Worm (Caenorhabditis elegans) whole organism, L2 larva: Measurements from ENCODE around the gene T03F7.5.

Source experiments
- C34F6.9 ChIP-seq: fragments of 150-350 bp; optimal IDR thresholded peaks from 2 replicates; lab custom pipeline; 2014; ENCODE audit warnings: missing biosample characterization, missing genetic modification characterization
- F13H6.1 ChIP-seq: sonication (generic microtip); optimal IDR thresholded peaks from 2 replicates; lab custom pipeline; 2016; ENCODE audit warnings: missing genetic modification characterization, missing compliant biosample characterization
- R02D3.7 ChIP-seq: fragments of 150-350 bp; optimal IDR thresholded peaks from 2 replicates; lab custom pipeline; 2014; ENCODE audit warnings: missing biosample characterization, missing genetic modification characterization
- Y55F3AM.14 ChIP-seq: fragments of 200-800 bp; sonication (Bioruptor generic); optimal IDR thresholded peaks from 2 replicates; lab custom pipeline; 2018; ENCODE audit warnings: mild to moderate bottlenecking, missing genetic modification characterization, missing compliant biosample characterization
- ZK546.5 ChIP-seq: sonication (generic microtip); optimal IDR thresholded peaks from 2 replicates; lab custom pipeline; 2017; ENCODE audit warnings: missing biosample characterization, missing genetic modification characterization
- alr-1 ChIP-seq: fragments of 150-350 bp; optimal IDR thresholded peaks from 2 replicates; lab custom pipeline; 2014; ENCODE audit warnings: missing biosample characterization, missing genetic modification characterization
- aly-2 ChIP-seq: fragments of 150-350 bp; optimal IDR thresholded peaks from 2 replicates; lab custom pipeline; 2014; ENCODE audit warnings: missing biosample characterization, missing genetic modification characterization
- ama-1 ChIP-seq: fragments of 150-350 bp; optimal IDR thresholded peaks from 2 replicates; lab custom pipeline; 2018; ENCODE audit warnings: inconsistent platforms
- blmp-1 ChIP-seq: sonication (generic microtip); optimal IDR thresholded peaks from 2 replicates; lab custom pipeline; 2017; ENCODE audit warnings: missing genetic modification characterization, mild to moderate bottlenecking, missing compliant biosample characterization, antibody characterized with exemption, moderate library complexity; ENCODE audit not compliant: insufficient read depth
- ceh-82 ChIP-seq: fragments of 150-350 bp; optimal IDR thresholded peaks from 2 replicates; lab custom pipeline; 2014; ENCODE audit warnings: missing biosample characterization, missing genetic modification characterization
- crh-2 ChIP-seq: sonication (generic microtip); optimal IDR thresholded peaks from 2 replicates; lab custom pipeline; 2017; ENCODE audit warnings: missing biosample characterization, missing genetic modification characterization
- dmd-4 ChIP-seq: sonication (generic microtip); optimal IDR thresholded peaks from 2 replicates; lab custom pipeline; 2017; ENCODE audit warnings: missing biosample characterization, missing genetic modification characterization
- egl-27 ChIP-seq: sonication (generic microtip); optimal IDR thresholded peaks from 3 replicates; lab custom pipeline; 2017; ENCODE audit warnings: missing biosample characterization, missing genetic modification reagents, missing genetic modification characterization
- elt-1 ChIP-seq: fragments of 150-350 bp; optimal IDR thresholded peaks from 2 replicates; lab custom pipeline; 2014; ENCODE audit warnings: missing biosample characterization, missing genetic modification characterization
- elt-3 ChIP-seq: sonication (generic microtip); optimal IDR thresholded peaks from 2 replicates; lab custom pipeline; 2017; ENCODE audit warnings: missing biosample characterization, missing genetic modification characterization
- fos-1 ChIP-seq: fragments of 150-350 bp; optimal IDR thresholded peaks from 2 replicates; lab custom pipeline; 2014; ENCODE audit warnings: missing biosample characterization, missing genetic modification characterization
- lin-13 ChIP-seq: fragments of 150-350 bp; optimal IDR thresholded peaks from 2 replicates; lab custom pipeline; 2014; ENCODE audit warnings: missing biosample characterization, missing genetic modification reagents, missing genetic modification characterization
- lin-39 ChIP-seq: fragments of 150-350 bp; optimal IDR thresholded peaks from 2 replicates; lab custom pipeline; 2014; ENCODE audit warnings: missing biosample characterization, missing genetic modification reagents, missing genetic modification characterization
- lsy-2 ChIP-seq, 2 experiments: fragments of 150-350 bp in 1 of 2; sonication (generic microtip) in 1 of 2; optimal IDR thresholded peaks; 2 replicates each; lab custom pipeline; 2014 to 2017; ENCODE audit warnings: missing biosample characterization in 2 of 2, missing genetic modification characterization in 2 of 2
- mab-5 ChIP-seq: fragments of 150-350 bp; optimal IDR thresholded peaks from 2 replicates; lab custom pipeline; 2014; ENCODE audit warnings: missing biosample characterization, missing genetic modification characterization
- mbf-1 ChIP-seq: sonication (generic microtip); optimal IDR thresholded peaks from 2 replicates; lab custom pipeline; 2017; ENCODE audit warnings: missing biosample characterization, missing genetic modification characterization
- mdl-1 ChIP-seq, 2 experiments: fragments of 150-350 bp in 1 of 2; sonication (generic microtip) in 1 of 2; optimal IDR thresholded peaks; 2 replicates each; lab custom pipeline; 2017; ENCODE audit warnings: missing biosample characterization in 2 of 2, missing genetic modification characterization in 2 of 2
- nhr-10 ChIP-seq: sonication (generic microtip); optimal IDR thresholded peaks from 2 replicates; lab custom pipeline; 2017; ENCODE audit warnings: missing biosample characterization, missing genetic modification characterization
- nhr-11 ChIP-seq: fragments of 150-350 bp; optimal IDR thresholded peaks from 2 replicates; lab custom pipeline; 2014; ENCODE audit warnings: missing biosample characterization, missing genetic modification characterization
- nhr-12 ChIP-seq: fragments of 150-350 bp; optimal IDR thresholded peaks from 2 replicates; lab custom pipeline; 2014; ENCODE audit warnings: missing biosample characterization, missing genetic modification characterization
- nhr-129 ChIP-seq: fragments of 150-350 bp; optimal IDR thresholded peaks from 2 replicates; lab custom pipeline; 2014; ENCODE audit warnings: missing biosample characterization, missing genetic modification characterization
- nhr-21 ChIP-seq: fragments of 150-350 bp; optimal IDR thresholded peaks from 2 replicates; lab custom pipeline; 2014; ENCODE audit warnings: missing biosample characterization, missing genetic modification characterization
- nhr-23 ChIP-seq: fragments of 150-350 bp; optimal IDR thresholded peaks from 2 replicates; lab custom pipeline; 2014; ENCODE audit warnings: missing biosample characterization, missing genetic modification reagents, missing genetic modification characterization
- nhr-237 ChIP-seq: fragments of 150-350 bp; optimal IDR thresholded peaks from 2 replicates; lab custom pipeline; 2014; ENCODE audit warnings: missing biosample characterization, missing genetic modification characterization
- nhr-25 ChIP-seq: fragments of 150-350 bp; sonication (generic microtip); optimal IDR thresholded peaks from 3 replicates; lab custom pipeline; 2014; ENCODE audit warnings: missing biosample characterization, missing genetic modification characterization
- nhr-6 ChIP-seq: fragments of 150-350 bp; optimal IDR thresholded peaks from 2 replicates; lab custom pipeline; 2014; ENCODE audit warnings: missing biosample characterization, missing genetic modification characterization
- nhr-77 ChIP-seq: fragments of 150-350 bp; optimal IDR thresholded peaks from 2 replicates; lab custom pipeline; 2014; ENCODE audit warnings: missing biosample characterization, missing genetic modification characterization
- peb-1 ChIP-seq: fragments of 150-350 bp; optimal IDR thresholded peaks from 2 replicates; lab custom pipeline; 2014; ENCODE audit warnings: missing biosample characterization, missing genetic modification characterization
- sem-4 ChIP-seq: fragments of 150-350 bp; optimal IDR thresholded peaks from 2 replicates; lab custom pipeline; 2014; ENCODE audit warnings: missing biosample characterization, missing genetic modification reagents, missing genetic modification characterization
- skn-1 ChIP-seq: sonication (generic microtip); optimal IDR thresholded peaks from 2 replicates; lab custom pipeline; 2017; ENCODE audit warnings: missing biosample characterization, missing genetic modification characterization
- sma-3 ChIP-seq: sonication (generic microtip); optimal IDR thresholded peaks from 2 replicates; lab custom pipeline; 2016; ENCODE audit warnings: missing genetic modification reagents, missing genetic modification characterization, missing compliant biosample characterization
- sma-9 ChIP-seq, 2 experiments: fragments of 150-350 bp in 1 of 2; sonication (generic microtip) in 1 of 2; optimal IDR thresholded peaks; 2 replicates each; lab custom pipeline; 2014 to 2016; ENCODE audit warnings: missing genetic modification characterization in 2 of 2, mild to moderate bottlenecking in 1 of 2, missing biosample characterization in 1 of 2, missing compliant biosample characterization in 1 of 2, missing genetic modification reagents in 1 of 2, moderate library complexity in 1 of 2
- snpc-4 ChIP-seq: fragments of 150-350 bp; optimal IDR thresholded peaks from 2 replicates; lab custom pipeline; 2014; ENCODE audit warnings: missing biosample characterization, missing genetic modification characterization
- unc-39 ChIP-seq: fragments of 150-350 bp; optimal IDR thresholded peaks from 2 replicates; lab custom pipeline; 2014; ENCODE audit warnings: missing biosample characterization, missing genetic modification characterization
- unc-55 ChIP-seq: fragments of 150-350 bp; sonication (generic microtip); optimal IDR thresholded peaks from 3 replicates; lab custom pipeline; 2014; ENCODE audit warnings: missing biosample characterization, missing genetic modification reagents, missing genetic modification characterization
- unc-62 ChIP-seq: fragments of 150-350 bp; optimal IDR thresholded peaks from 2 replicates; lab custom pipeline; 2014; ENCODE audit warnings: missing biosample characterization, missing genetic modification reagents, missing genetic modification characterization
- zag-1 ChIP-seq: fragments of 150-350 bp; optimal IDR thresholded peaks from 2 replicates; lab custom pipeline; 2014; ENCODE audit warnings: missing biosample characterization, missing genetic modification characterization
- ztf-1 ChIP-seq: fragments of 200-800 bp; sonication (Bioruptor generic); conservative IDR thresholded peaks from 2 replicates; pipeline ENCODE4 v1.3.6; 2022; ENCODE audit warnings: missing genetic modification characterization, missing compliant biosample characterization
- ztf-11 ChIP-seq: sonication (generic microtip); optimal IDR thresholded peaks from 2 replicates; lab custom pipeline; 2017; ENCODE audit warnings: missing biosample characterization, missing genetic modification characterization
- ztf-4 ChIP-seq: fragments of 150-350 bp; optimal IDR thresholded peaks from 2 replicates; lab custom pipeline; 2014; ENCODE audit warnings: missing biosample characterization, missing genetic modification characterization

The T03F7.5 gene

ce11 chrV:11320860-11321259 is 22.3 kb upstream of the T03F7.5 start:
- TF ChIP-seq sma-9 (GFP tag; optimal IDR thresholded peaks at IDR 0.05; lab: Kevin White, UChicago) (no peak), sma-9 (tag; optimal IDR thresholded peaks at IDR 0.05; lab: Kevin White, UChicago) (no peak), ztf-11 (tag; lab: Kevin White, UChicago) (no peak), nhr-25 (tag; lab: Kevin White, UChicago) (no peak), sma-3 (no peak), zag-1 (tag; lab: Kevin White, UChicago) (no peak), nhr-23 (tag; lab: Kevin White, UChicago) (no peak), skn-1 (no peak), unc-55 (GFP tag; lab: Kevin White, UChicago) (no peak), dmd-4 (no peak), ztf-1 (GFP tag; lab: Robert Waterston, UW) (no peak), C34F6.9 (tag; lab: Kevin White, UChicago) (no peak), nhr-10 (no peak), mbf-1 (tag; lab: Kevin White, UChicago) (no peak), unc-39 (tag; lab: Kevin White, UChicago) (no peak)
- TF ChIP-seq, all 48 proteins: peak for 0

ce11 chrV:11316801-11317200 is 18.3 kb upstream of the T03F7.5 start, which contains the start of gene cutl-18:
cutl-18 (minus strand) TSS chrV:11316901.
- TF ChIP-seq mdl-1 (tag; optimal IDR thresholded peaks at IDR 0.05; lab: Kevin White, UChicago) (no peak), nhr-10 (no peak)
- TF ChIP-seq, all 48 proteins: peak for 0

- peak; percentile 76 for TF ChIP-seq nhr-21
- no peak for TF ChIP-seq nhr-6 (tag; lab: Kevin White, UChicago)
- TF ChIP-seq blmp-1 = no peak
- no peak for TF ChIP-seq unc-62 (GFP tag; lab: Kevin White, UChicago)
- peak; percentile 91 for TF ChIP-seq crh-2
- no peak for TF ChIP-seq nhr-237
- TF ChIP-seq nhr-10 = no peak
- TF ChIP-seq ama-1 = no peak
- TF ChIP-seq ceh-82 (tag; lab: Kevin White, UChicago) = peak; percentile 40
- peak; percentile 81 for TF ChIP-seq sma-3
- TF ChIP-seq unc-39 (tag; lab: Kevin White, UChicago) = no peak
- peak; percentile 64 for TF ChIP-seq egl-27 (tag; lab: Kevin White, UChicago)
- peak; percentile 21 for TF ChIP-seq ztf-11 (tag; lab: Kevin White, UChicago)
- TF ChIP-seq lin-13 (GFP tag; lab: Kevin White, UChicago) = peak; percentile 71
- no peak for TF ChIP-seq alr-1 (tag; lab: Kevin White, UChicago)
- TF ChIP-seq nhr-23 (tag; lab: Kevin White, UChicago) = no peak
- TF ChIP-seq R02D3.7 = no peak
- TF ChIP-seq fos-1 (tag; lab: Kevin White, UChicago) = peak; percentile 76
- peak; percentile 64 for TF ChIP-seq ztf-4 (tag; lab: Kevin White, UChicago)
- TF ChIP-seq peb-1 (tag; lab: Kevin White, UChicago) = no peak
- no peak for TF ChIP-seq elt-1 (tag; lab: Kevin White, UChicago)
- TF ChIP-seq sma-9 (GFP tag; optimal IDR thresholded peaks at IDR 0.05; lab: Kevin White, UChicago) = peak; percentile 82
- no peak for TF ChIP-seq sma-9 (tag; optimal IDR thresholded peaks at IDR 0.05; lab: Kevin White, UChicago)
- TF ChIP-seq nhr-77 (tag; lab: Kevin White, UChicago) = no peak
- no peak for TF ChIP-seq nhr-12
- TF ChIP-seq aly-2 (tag; lab: Kevin White, UChicago) = no peak
- TF ChIP-seq lsy-2 (tag; optimal IDR thresholded peaks at IDR 0.05; lab: Kevin White, UChicago) = peak; percentile 62 to 67
- no peak for TF ChIP-seq skn-1
- TF ChIP-seq mdl-1 (tag; optimal IDR thresholded peaks at IDR 0.05; lab: Kevin White, UChicago) = peak in 1 of 2 experiments; percentile 6
- TF ChIP-seq F13H6.1 (tag; lab: Kevin White, UChicago) = peak; percentile 92
- TF ChIP-seq snpc-4 = peak; percentile 59
- TF ChIP-seq ztf-1 (GFP tag; lab: Robert Waterston, UW) = 0 out of 2 replicates have a peak, but pooled peaks have one; percentile 72
- TF ChIP-seq zag-1 (tag; lab: Kevin White, UChicago) = peak; percentile 9
- no peak for TF ChIP-seq ZK546.5 (tag; lab: Kevin White, UChicago)
- TF ChIP-seq Y55F3AM.14 (GFP tag; lab: Kevin White, UChicago) = peak; percentile 85
- TF ChIP-seq unc-55 (GFP tag; lab: Kevin White, UChicago) = no peak
- TF ChIP-seq mab-5 (tag; lab: Kevin White, UChicago) = peak; percentile 53
- peak; percentile 78 for TF ChIP-seq nhr-11 (tag; lab: Kevin White, UChicago)
- TF ChIP-seq sem-4 (tag; lab: Kevin White, UChicago) = peak; percentile 61
- TF ChIP-seq elt-3 (tag; lab: Kevin White, UChicago) = peak; percentile 23
- TF ChIP-seq nhr-129 (tag; lab: Kevin White, UChicago) = peak; percentile 92
- peak; percentile 46 for TF ChIP-seq C34F6.9 (tag; lab: Kevin White, UChicago)
- TF ChIP-seq dmd-4 = no peak
- TF ChIP-seq mbf-1 (tag; lab: Kevin White, UChicago) = peak; percentile 32
- TF ChIP-seq nhr-25 (tag; lab: Kevin White, UChicago) = peak; percentile 79
- TF ChIP-seq lin-39 (tag; lab: Kevin White, UChicago) = no peak
Observed at ce11 chrV:11314025-11314880, 15.7 kb upstream of the T03F7.5 start.
